Worm (Caenorhabditis elegans): ENCODE measurements around the gene unc-33.

ce11 chrIV:3482195-3482959 is 34.3 kb upstream of the unc-33 start, which contains the start of gene srz-82:
- no peak for TF ChIP-seq klf-2 (GFP tag; conservative IDR thresholded peaks at IDR 0.05)
- TF ChIP-seq ztf-23 (GFP tag; IDR thresholded peaks at IDR 0.05), result 0 out of 2 replicates have a peak, but pooled peaks have one; percentile 24
- no peak for TF ChIP-seq cog-1 (tag; optimal IDR thresholded peaks at IDR 0.05)
- TF ChIP-seq flt-1 (GFP tag; IDR thresholded peaks at IDR 0.05), result no peak
- TF ChIP-seq T22C8.4 (GFP tag; IDR thresholded peaks at IDR 0.05), result no peak
